Fruit fly (Drosophila melanogaster) whole organism, embryonic: ENCODE data around the gene CG15252.

ENCODE experiments used
- Abd-B ChIP-seq: fragments of 200-800 bp; sonication (Bioruptor generic); optimal IDR thresholded peaks from 2 replicates; lab custom pipeline; 2018; ENCODE audit warnings: missing biosample characterization, mild to moderate bottlenecking, missing genetic modification characterization, moderate library complexity
- Bgb ChIP-seq: fragments of 200-800 bp; sonication (Bioruptor generic); IDR thresholded peaks from 2 replicates; pipeline ENCODE4 v1.3.6; 2022; ENCODE audit warnings: missing biosample characterization, missing genetic modification characterization; ENCODE audit not compliant: partially characterized antibody
- Blimp-1 ChIP-seq: fragments of 200-800 bp; sonication (Bioruptor generic); optimal IDR thresholded peaks from 3 replicates; lab custom pipeline; 2018; ENCODE audit warnings: missing biosample characterization, missing genetic modification characterization, mild to moderate bottlenecking, moderate library complexity, missing genetic modification reagents
- CG10543 ChIP-seq: fragments of 200-800 bp; sonication (Bioruptor generic); optimal IDR thresholded peaks from 3 replicates; lab custom pipeline; 2017; ENCODE audit warnings: missing biosample characterization, mild to moderate bottlenecking, missing genetic modification characterization, moderate library complexity
- CG11695 ChIP-seq: fragments of 200-800 bp; sonication (Bioruptor generic); IDR thresholded peaks from 3 replicates; pipeline ENCODE4 v1.3.6; 2022; ENCODE audit warnings: missing biosample characterization, missing genetic modification characterization
- CG12769 ChIP-seq: fragments of 200-800 bp; sonication (Bioruptor generic); optimal IDR thresholded peaks from 2 replicates; lab custom pipeline; 2019; ENCODE audit warnings: missing biosample characterization, mild to moderate bottlenecking, missing genetic modification characterization, moderate library complexity
- CG13894 ChIP-seq: fragments of 200-800 bp; sonication (Bioruptor generic); optimal IDR thresholded peaks from 3 replicates; lab custom pipeline; 2018; ENCODE audit warnings: missing biosample characterization, mild to moderate bottlenecking, missing genetic modification characterization, moderate library complexity
- CG15011 ChIP-seq: fragments of 200-800 bp; sonication (Bioruptor generic); optimal IDR thresholded peaks from 3 replicates; lab custom pipeline; 2018; ENCODE audit warnings: missing biosample characterization, mild to moderate bottlenecking, missing genetic modification characterization
- CG16779 ChIP-seq: fragments of 200-800 bp; sonication (Bioruptor generic); IDR thresholded peaks from 2 replicates; pipeline ENCODE4 v1.3.6; 2022; ENCODE audit warnings: missing biosample characterization, missing genetic modification characterization
- CG34376 ChIP-seq: fragments of 200-800 bp; sonication (Bioruptor generic); optimal IDR thresholded peaks from 2 replicates; lab custom pipeline; 2018; ENCODE audit warnings: missing biosample characterization, mild to moderate bottlenecking, missing genetic modification characterization
- CG3726 ChIP-seq: fragments of 200-800 bp; sonication (Bioruptor generic); IDR thresholded peaks from 3 replicates; pipeline ENCODE4, ENCODE4 v1.3.6; 2022; ENCODE audit warnings: missing biosample characterization, missing genetic modification characterization
- CG7357 ChIP-seq: fragments of 200-800 bp; sonication (Bioruptor generic); IDR thresholded peaks from 3 replicates; pipeline ENCODE4 v1.3.6; 2022; ENCODE audit warnings: missing biosample characterization, missing genetic modification characterization
- CG7987 ChIP-seq: fragments of 200-800 bp; sonication (Bioruptor generic); optimal IDR thresholded peaks from 2 replicates; lab custom pipeline; 2018; ENCODE audit warnings: missing biosample characterization, mild to moderate bottlenecking, missing genetic modification characterization, moderate library complexity
- CTCF ChIP-seq: fragments of 200-800 bp; sonication (Bioruptor generic); optimal IDR thresholded peaks from 2 replicates; lab custom pipeline; 2017; ENCODE audit warnings: missing biosample characterization, mild to moderate bottlenecking, missing genetic modification characterization, moderate library complexity
- Dip3 ChIP-seq: fragments of 200-800 bp; sonication (Bioruptor generic); optimal IDR thresholded peaks from 3 replicates; lab custom pipeline; 2016; ENCODE audit warnings: missing biosample characterization, missing genetic modification characterization
- E2f1 ChIP-seq: fragments of 200-800 bp; sonication (Bioruptor generic); IDR thresholded peaks from 2 replicates; pipeline ENCODE4 v1.3.6; 2022; ENCODE audit warnings: missing biosample characterization, missing genetic modification characterization
- Elba2 ChIP-seq: fragments of 200-800 bp; sonication (Bioruptor generic); optimal IDR thresholded peaks from 3 replicates; lab custom pipeline; 2016; ENCODE audit warnings: missing biosample characterization, missing genetic modification characterization
- Hand ChIP-seq: fragments of 200-800 bp; sonication (Bioruptor generic); optimal IDR thresholded peaks from 2 replicates; lab custom pipeline; 2017; ENCODE audit warnings: mild to moderate bottlenecking, missing biosample characterization, missing genetic modification reagents, missing genetic modification characterization
- Hmr ChIP-seq: fragments of 200-800 bp; sonication (Bioruptor generic); optimal IDR thresholded peaks from 3 replicates; lab custom pipeline; 2017; ENCODE audit warnings: mild to moderate bottlenecking, missing biosample characterization, missing genetic modification reagents, missing genetic modification characterization
- Hmx ChIP-seq: fragments of 200-800 bp; sonication (Bioruptor generic); optimal IDR thresholded peaks from 2 replicates; lab custom pipeline; 2016; ENCODE audit warnings: missing biosample characterization, missing genetic modification characterization
- Hr78 ChIP-seq, 2 experiments: fragments of 200-800 bp in 1 of 2; fragments of >200 bp in 1 of 2; sonication (Bioruptor generic) in 1 of 2; optimal IDR thresholded peaks; 2 replicates each; lab custom pipeline; 2017 to 2019; ENCODE audit warnings: missing biosample characterization in 2 of 2, missing genetic modification characterization in 2 of 2, mild to moderate bottlenecking in 1 of 2, moderate library complexity in 1 of 2
- Lhr ChIP-seq: fragments of 200-800 bp; sonication (Bioruptor generic); optimal IDR thresholded peaks from 3 replicates; lab custom pipeline; 2017; ENCODE audit warnings: mild to moderate bottlenecking, missing biosample characterization, missing genetic modification reagents, missing genetic modification characterization
- Med ChIP-seq: fragments of 200-800 bp; sonication (Bioruptor generic); peaks from one replicate; lab custom pipeline; 2016; ENCODE audit warnings: missing biosample characterization, missing genetic modification characterization, mild to moderate bottlenecking, inconsistent platforms, moderate library complexity
- Myb ChIP-seq: fragments of 200-800 bp; sonication (Bioruptor generic); optimal IDR thresholded peaks from 2 replicates; lab custom pipeline; 2016; ENCODE audit warnings: missing biosample characterization, missing genetic modification characterization
- NK7.1 ChIP-seq: fragments of 200-800 bp; sonication (Bioruptor generic); optimal IDR thresholded peaks from 3 replicates; lab custom pipeline; 2016; ENCODE audit warnings: missing biosample characterization, missing genetic modification characterization
- Pdp1 ChIP-seq, 2 experiments: fragments of 200-800 bp; sonication (Bioruptor generic); optimal IDR thresholded peaks; 3 replicates each; lab custom pipeline; 2016; ENCODE audit warnings: missing biosample characterization in 2 of 2, missing genetic modification characterization in 2 of 2, mild to moderate bottlenecking in 1 of 2, moderate library complexity in 1 of 2
- Rx ChIP-seq: fragments of 200-800 bp; sonication (Bioruptor generic); IDR thresholded peaks from 2 replicates; pipeline ENCODE4 v1.3.6; 2022; ENCODE audit warnings: missing biosample characterization, missing genetic modification characterization
- Side ChIP-seq: fragments of 200-800 bp; sonication (Bioruptor generic); optimal IDR thresholded peaks from 2 replicates; lab custom pipeline; 2016; ENCODE audit warnings: missing biosample characterization, missing genetic modification characterization
- abd-A ChIP-seq: fragments of 200-800 bp; sonication (Bioruptor generic); optimal IDR thresholded peaks from 3 replicates; lab custom pipeline; 2019; ENCODE audit warnings: missing biosample characterization, mild to moderate bottlenecking, missing genetic modification characterization, moderate library complexity
- cg ChIP-seq: fragments of 200-800 bp; sonication (Bioruptor generic); optimal IDR thresholded peaks from 3 replicates; lab custom pipeline; 2019; ENCODE audit warnings: missing biosample characterization, mild to moderate bottlenecking, missing genetic modification characterization, moderate library complexity
- chinmo ChIP-seq: fragments of 200-800 bp; sonication (Bioruptor generic); IDR thresholded peaks from 4 replicates; pipeline ENCODE4 v1.3.6; 2022; ENCODE audit warnings: missing biosample characterization, missing genetic modification characterization; ENCODE audit not compliant: partially characterized antibody
- crol ChIP-seq: fragments of 200-800 bp; sonication (Bioruptor generic); IDR thresholded peaks from 2 replicates; pipeline ENCODE4 v1.3.6; 2022; ENCODE audit warnings: missing biosample characterization, missing genetic modification characterization
- fd3F ChIP-seq: fragments of 200-800 bp; sonication (Bioruptor generic); optimal IDR thresholded peaks from 2 replicates; lab custom pipeline; 2018; ENCODE audit warnings: missing biosample characterization, mild to moderate bottlenecking, missing genetic modification characterization, moderate library complexity
- ftz-f1 ChIP-seq: fragments of 200-800 bp; sonication (Bioruptor generic); optimal IDR thresholded peaks from 2 replicates; lab custom pipeline; 2016; ENCODE audit warnings: missing biosample characterization, missing genetic modification characterization
- grn ChIP-seq: fragments of 200-800 bp; sonication (Bioruptor generic); optimal IDR thresholded peaks from 3 replicates; lab custom pipeline; 2017; ENCODE audit warnings: missing biosample characterization, missing genetic modification characterization
- mirr ChIP-seq: fragments of 200-800 bp; sonication (Bioruptor generic); optimal IDR thresholded peaks from 3 replicates; lab custom pipeline; 2018; ENCODE audit warnings: missing biosample characterization, mild to moderate bottlenecking, missing genetic modification characterization
- sd ChIP-seq: fragments of 200-800 bp; sonication (Bioruptor generic); optimal IDR thresholded peaks from 3 replicates; lab custom pipeline; 2018; ENCODE audit warnings: missing biosample characterization, mild to moderate bottlenecking, missing genetic modification characterization, moderate library complexity
- sug ChIP-seq: fragments of 200-800 bp; optimal IDR thresholded peaks from 2 replicates; lab custom pipeline; 2019; ENCODE audit warnings: missing biosample characterization, mild to moderate bottlenecking, missing genetic modification characterization, moderate library complexity
- vvl ChIP-seq: fragments of 200-800 bp; sonication (Bioruptor generic); IDR thresholded peaks from 2 replicates; pipeline ENCODE4 v1.3.6; 2022; ENCODE audit warnings: missing biosample characterization, missing genetic modification characterization

Gene CG15252

dm6 chrX:9975973-9976372 is 4.4 kb downstream of the CG15252 start (continued):
- TF ChIP-seq fd3F (GFP tag; lab: Kevin White, UChicago) (no peak), grn (peak; percentile 36), Side (GFP tag; lab: Kevin White, UChicago) (no peak), vvl (GFP tag; lab: Robert Waterston, UW) (peak; percentile 34; the same call in 1 of the 2 replicates), chinmo (GFP tag; lab: Robert Waterston, UW) (0 out of 4 replicates have a peak, but pooled peaks have one; percentile 51), Elba2 (GFP tag; lab: Kevin White, UChicago) (no peak), Hmr (GFP tag; lab: Kevin White, UChicago) (no peak)

dm6 chrX:9964778-9965291 is 15.5 kb downstream of the CG15252 start, which contains the start of the genes CG1791 and CG1889:
TSS of gene CG1791 (minus strand) at chrX:9964878.
TSS of gene CG1889 (plus strand) at chrX:9965241.
- no peak for TF ChIP-seq Hand
- no peak for TF ChIP-seq CG15011 (GFP tag; lab: Kevin White, UChicago)
- no peak for TF ChIP-seq CTCF (GFP tag; lab: Kevin White, UChicago)
- no peak for TF ChIP-seq Myb (GFP tag; lab: Kevin White, UChicago)
- TF ChIP-seq Rx: no peak
- TF ChIP-seq crol (GFP tag; lab: Robert Waterston, UW): no peak
- TF ChIP-seq vvl (GFP tag; lab: Robert Waterston, UW): no peak
- no peak for TF ChIP-seq E2f1
- no peak for TF ChIP-seq Lhr
- TF ChIP-seq Bgb (GFP tag; lab: Robert Waterston, UW): no peak
- no peak for TF ChIP-seq Hmx (GFP tag; lab: Kevin White, UChicago)
- no peak for TF ChIP-seq Blimp-1

- peak in 1 of 2 experiments; percentile 81 for TF ChIP-seq Pdp1 (GFP tag; optimal IDR thresholded peaks at IDR 0.05; lab: Kevin White, UChicago)
- TF ChIP-seq Med (GFP tag; lab: Kevin White, UChicago): peak; percentile 13
- TF ChIP-seq CG7987 (GFP tag; lab: Kevin White, UChicago): no peak
- TF ChIP-seq CG16779 (GFP tag; lab: Robert Waterston, UW): no peak
- peak; percentile 68 for TF ChIP-seq CG34376 (GFP tag; lab: Kevin White, UChicago)
- no peak for TF ChIP-seq CG11695
- peak; percentile 19 for TF ChIP-seq ftz-f1 (GFP tag; lab: Kevin White, UChicago)
- TF ChIP-seq Elba2 (GFP tag; lab: Kevin White, UChicago): no peak
- no peak for TF ChIP-seq NK7.1
- TF ChIP-seq Hr78 (GFP tag; optimal IDR thresholded peaks at IDR 0.05; lab: Kevin White, UChicago): peak in 1 of 2 experiments; percentile 82
- 0 out of 4 replicates have a peak, but pooled peaks have one; percentile 58 for TF ChIP-seq chinmo (GFP tag; lab: Robert Waterston, UW)
- no peak for TF ChIP-seq CG7357
- TF ChIP-seq abd-A: peak; percentile 55
- peak; percentile 51 for TF ChIP-seq sug (tag; lab: Kevin White, UChicago)
- peak; percentile 43 for TF ChIP-seq cg
- TF ChIP-seq CG10543 (GFP tag; lab: Kevin White, UChicago): peak; percentile 51
- no peak for TF ChIP-seq CG3726 (GFP tag; lab: Robert Waterston, UW)
- TF ChIP-seq mirr (GFP tag; lab: Kevin White, UChicago): peak; percentile 13
- TF ChIP-seq Abd-B (GFP tag; lab: Kevin White, UChicago): peak; percentile 17
- peak; percentile 8 for TF ChIP-seq CG13894 (tag; lab: Kevin White, UChicago)
- peak; percentile 48 for TF ChIP-seq CG12769
- TF ChIP-seq sd (tag; lab: Kevin White, UChicago): peak; percentile 37
- TF ChIP-seq Dip3 (GFP tag; lab: Kevin White, UChicago): no peak
- peak; percentile 3 for TF ChIP-seq grn
These were observed 48.0 kb downstream of the CG15252 start for dm6 chrX:9932296-9932892.
